Fruit fly (Drosophila melanogaster) whole organism, embryonic: Measurements from ENCODE around the gene Synd.

Experiments used
- ATbp ChIP-seq: fragments of 200-800 bp; sonication (Bioruptor generic); optimal IDR thresholded peaks from 2 replicates; lab custom pipeline; 2017; ENCODE audit warnings: missing biosample characterization, mild to moderate bottlenecking, missing genetic modification characterization, missing genetic modification reagents
- Atf-2 ChIP-seq: fragments of 200-800 bp; sonication (Bioruptor generic); optimal IDR thresholded peaks from 2 replicates; lab custom pipeline; 2016; ENCODE audit warnings: missing biosample characterization, missing genetic modification characterization
- B-H2 ChIP-seq: fragments of 200-800 bp; sonication (Bioruptor generic); optimal IDR thresholded peaks from 2 replicates; lab custom pipeline; 2018; ENCODE audit warnings: missing biosample characterization, mild to moderate bottlenecking, missing genetic modification characterization
- CG10366 ChIP-seq: fragments of 200-800 bp; sonication (Bioruptor generic); IDR thresholded peaks from 2 replicates; pipeline ENCODE4 v1.3.6; 2022; ENCODE audit warnings: missing biosample characterization, missing genetic modification characterization
- CG10979 ChIP-seq: fragments of 200-800 bp; sonication (Bioruptor generic); optimal IDR thresholded peaks from 2 replicates; lab custom pipeline; 2018; ENCODE audit warnings: missing biosample characterization, mild to moderate bottlenecking, missing genetic modification characterization, moderate library complexity
- CG11504 ChIP-seq: fragments of 200-800 bp; sonication (Bioruptor generic); optimal IDR thresholded peaks from 3 replicates; lab custom pipeline; 2019; ENCODE audit warnings: missing biosample characterization, mild to moderate bottlenecking, missing genetic modification characterization, moderate library complexity
- CG13287 ChIP-seq: fragments of 200-800 bp; sonication (Bioruptor generic); IDR thresholded peaks from 2 replicates; pipeline ENCODE4 v1.3.6; 2022; ENCODE audit warnings: missing biosample characterization, missing genetic modification characterization; ENCODE audit not compliant: partially characterized antibody
- CG14441 ChIP-seq: fragments of 200-800 bp; sonication (Bioruptor generic); IDR thresholded peaks from 2 replicates; pipeline ENCODE4 v1.3.6; 2022; ENCODE audit warnings: missing biosample characterization, missing genetic modification characterization
- CG15601 ChIP-seq: fragments of 200-800 bp; sonication (Bioruptor generic); optimal IDR thresholded peaks from 3 replicates; lab custom pipeline; 2019; ENCODE audit warnings: missing biosample characterization, mild to moderate bottlenecking, missing genetic modification characterization, moderate library complexity
- CG17328 ChIP-seq: fragments of 200-800 bp; sonication (Bioruptor generic); IDR thresholded peaks from 2 replicates; pipeline ENCODE4 v1.3.6; 2022; ENCODE audit warnings: missing biosample characterization, missing genetic modification characterization
- CG1792 ChIP-seq: fragments of 200-800 bp; sonication (Bioruptor generic); optimal IDR thresholded peaks from 2 replicates; lab custom pipeline; 2016; ENCODE audit warnings: missing biosample characterization, missing genetic modification characterization
- CG18764 ChIP-seq: fragments of 200-800 bp; sonication (Bioruptor generic); optimal IDR thresholded peaks from 3 replicates; lab custom pipeline; 2016; ENCODE audit warnings: missing biosample characterization, missing genetic modification characterization
- CG3847 ChIP-seq: fragments of 200-800 bp; sonication (Bioruptor generic); IDR thresholded peaks from 2 replicates; pipeline ENCODE4 v1.3.6; 2022; ENCODE audit warnings: missing biosample characterization, missing genetic modification characterization
- CG4404 ChIP-seq: fragments of 200-800 bp; sonication (Bioruptor generic); IDR thresholded peaks from 2 replicates; pipeline ENCODE4 v1.3.6; 2022; ENCODE audit warnings: missing biosample characterization, missing genetic modification characterization
- CG4617 ChIP-seq: fragments of 200-800 bp; sonication (Bioruptor generic); optimal IDR thresholded peaks from 3 replicates; lab custom pipeline; 2016; ENCODE audit warnings: missing biosample characterization, missing genetic modification characterization, borderline replicate concordance
- CG5180 ChIP-seq: fragments of 200-800 bp; sonication (Bioruptor generic); optimal IDR thresholded peaks from 3 replicates; lab custom pipeline; 2017; ENCODE audit warnings: missing biosample characterization, missing genetic modification characterization, mild to moderate bottlenecking, moderate library complexity, missing genetic modification reagents
- CG7357 ChIP-seq: fragments of 200-800 bp; sonication (Bioruptor generic); IDR thresholded peaks from 3 replicates; pipeline ENCODE4 v1.3.6; 2022; ENCODE audit warnings: missing biosample characterization, missing genetic modification characterization
- CG8089 ChIP-seq: fragments of 200-800 bp; sonication (Bioruptor generic); optimal IDR thresholded peaks from 3 replicates; lab custom pipeline; 2016; ENCODE audit warnings: missing biosample characterization, missing genetic modification characterization
- CG8281 ChIP-seq: fragments of 200-800 bp; sonication (Bioruptor generic); optimal IDR thresholded peaks from 2 replicates; lab custom pipeline; 2018; ENCODE audit warnings: missing biosample characterization, mild to moderate bottlenecking, missing genetic modification characterization, moderate library complexity
- CG8388 ChIP-seq: fragments of 200-800 bp; sonication (Bioruptor generic); optimal IDR thresholded peaks from 2 replicates; lab custom pipeline; 2019; ENCODE audit warnings: missing biosample characterization, mild to moderate bottlenecking, missing genetic modification characterization, moderate library complexity
- CG8478 ChIP-seq: fragments of >200 bp; optimal IDR thresholded peaks from 2 replicates; lab custom pipeline; 2018
- CG9797 ChIP-seq: fragments of 200-800 bp; sonication (Bioruptor generic); optimal IDR thresholded peaks from 3 replicates; lab custom pipeline; 2018; ENCODE audit warnings: missing biosample characterization, mild to moderate bottlenecking, missing genetic modification characterization
- CrebB ChIP-seq: fragments of 200-800 bp; sonication (Bioruptor generic); optimal IDR thresholded peaks from 3 replicates; lab custom pipeline; 2018; ENCODE audit warnings: missing biosample characterization, mild to moderate bottlenecking, missing genetic modification characterization
- Doc2 ChIP-seq: fragments of 200-800 bp; sonication (Bioruptor generic); IDR thresholded peaks from 2 replicates; pipeline ENCODE4 v1.3.6; 2022; ENCODE audit warnings: missing biosample characterization, missing genetic modification characterization
- H2.0 ChIP-seq: fragments of 200-800 bp; sonication (Bioruptor generic); IDR thresholded peaks from 2 replicates; pipeline ENCODE4 v1.3.6; 2022; ENCODE audit warnings: missing biosample characterization, missing genetic modification characterization
- HLH4C ChIP-seq: fragments of 200-800 bp; sonication (Bioruptor generic); IDR thresholded peaks from 3 replicates; pipeline ENCODE4 v1.3.6; 2022; ENCODE audit warnings: missing biosample characterization, missing genetic modification characterization; ENCODE audit not compliant: partially characterized antibody
- HLH54F ChIP-seq: fragments of 200-800 bp; sonication (Bioruptor generic); optimal IDR thresholded peaks from 3 replicates; lab custom pipeline; 2016; ENCODE audit warnings: missing biosample characterization, missing genetic modification characterization
- Lim3 ChIP-seq: fragments of 200-800 bp; sonication (Bioruptor generic); IDR thresholded peaks from 2 replicates; pipeline ENCODE4 v1.3.6; 2022; ENCODE audit warnings: missing biosample characterization, missing genetic modification characterization
- MTF-1 ChIP-seq: fragments of 200-800 bp; sonication (Bioruptor generic); optimal IDR thresholded peaks from 2 replicates; lab custom pipeline; 2018; ENCODE audit warnings: missing biosample characterization, mild to moderate bottlenecking, missing genetic modification characterization, borderline replicate concordance
- Neu2 ChIP-seq: fragments of 200-800 bp; sonication (Bioruptor generic); optimal IDR thresholded peaks from 3 replicates; lab custom pipeline; 2016; ENCODE audit warnings: missing biosample characterization, missing genetic modification characterization, borderline replicate concordance
- Nf-YA ChIP-seq: fragments of 200-800 bp; sonication (Bioruptor generic); IDR thresholded peaks from 2 replicates; pipeline ENCODE4 v1.3.6; 2022; ENCODE audit warnings: missing biosample characterization, missing genetic modification characterization
- Xrp1 ChIP-seq: fragments of 200-800 bp; sonication (Bioruptor generic); IDR thresholded peaks from 2 replicates; pipeline ENCODE4 v1.3.6; 2022; ENCODE audit warnings: missing biosample characterization, missing genetic modification characterization
- ab ChIP-seq: fragments of 200-800 bp; sonication (Bioruptor generic); optimal IDR thresholded peaks from 2 replicates; lab custom pipeline; 2016; ENCODE audit warnings: missing biosample characterization, missing genetic modification characterization
- aop ChIP-seq: fragments of 200-800 bp; sonication (Bioruptor generic); IDR thresholded peaks from 2 replicates; pipeline ENCODE4 v1.3.6; 2022; ENCODE audit warnings: missing biosample characterization, missing genetic modification characterization
- bowl ChIP-seq: fragments of 200-800 bp; sonication (Bioruptor generic); IDR thresholded peaks from 2 replicates; pipeline ENCODE4 v1.3.6; 2022; ENCODE audit warnings: missing biosample characterization, missing genetic modification characterization
- croc ChIP-seq: fragments of 200-800 bp; sonication (Bioruptor generic); conservative IDR thresholded peaks from 3 replicates; pipeline ENCODE4 v1.3.6; 2022; ENCODE audit warnings: missing biosample characterization, missing genetic modification characterization
- da ChIP-seq: fragments of 200-800 bp; sonication (Bioruptor generic); optimal IDR thresholded peaks from 2 replicates; lab custom pipeline; 2016; ENCODE audit warnings: missing biosample characterization, missing genetic modification characterization
- dm ChIP-seq: fragments of 200-800 bp; sonication (Bioruptor generic); optimal IDR thresholded peaks from 3 replicates; lab custom pipeline; 2016; ENCODE audit warnings: missing biosample characterization, missing genetic modification characterization
- dmrt99B ChIP-seq: fragments of 200-800 bp; sonication (Bioruptor generic); optimal IDR thresholded peaks from 2 replicates; lab custom pipeline; 2018; ENCODE audit warnings: missing biosample characterization, mild to moderate bottlenecking, missing genetic modification characterization, moderate library complexity
- dysf ChIP-seq: fragments of 200-800 bp; sonication (Bioruptor generic); IDR thresholded peaks from 3 replicates; pipeline ENCODE4 v1.3.6; 2022; ENCODE audit warnings: missing biosample characterization, missing genetic modification characterization
- fd102C ChIP-seq: fragments of 200-800 bp; sonication (Bioruptor generic); optimal IDR thresholded peaks from 2 replicates; lab custom pipeline; 2018; ENCODE audit warnings: missing biosample characterization, mild to moderate bottlenecking, missing genetic modification characterization, moderate library complexity
- grau ChIP-seq: fragments of 200-800 bp; optimal IDR thresholded peaks from 3 replicates; lab custom pipeline; 2019; ENCODE audit warnings: missing biosample characterization, mild to moderate bottlenecking, missing genetic modification characterization, moderate library complexity
- gt ChIP-seq: fragments of 200-800 bp; sonication (Bioruptor generic); IDR thresholded peaks from 2 replicates; pipeline ENCODE4 v1.3.6; 2022; ENCODE audit warnings: missing biosample characterization, missing genetic modification characterization
- hb ChIP-seq: fragments of 200-800 bp; sonication (Bioruptor generic); IDR thresholded peaks from 3 replicates; pipeline ENCODE4 v1.3.6; 2022; ENCODE audit warnings: missing biosample characterization, missing genetic modification characterization; ENCODE audit not compliant: partially characterized antibody
- ind ChIP-seq: fragments of 200-800 bp; sonication (Bioruptor generic); optimal IDR thresholded peaks from 3 replicates; lab custom pipeline; 2016; ENCODE audit warnings: missing biosample characterization, missing genetic modification characterization
- luna ChIP-seq: fragments of 200-800 bp; sonication (Bioruptor generic); optimal IDR thresholded peaks from 2 replicates; lab custom pipeline; 2016; ENCODE audit warnings: missing biosample characterization, missing genetic modification characterization
- ro ChIP-seq: fragments of 200-800 bp; sonication (Bioruptor generic); IDR thresholded peaks from 2 replicates; pipeline ENCODE4 v1.3.6; 2022; ENCODE audit warnings: missing biosample characterization, missing genetic modification characterization
- sens ChIP-seq: fragments of 200-800 bp; sonication (Bioruptor generic); peaks from one replicate; lab custom pipeline; 2016; ENCODE audit warnings: missing biosample characterization, missing genetic modification characterization
- shn ChIP-seq: fragments of 200-800 bp; sonication (Bioruptor generic); optimal IDR thresholded peaks from 3 replicates; lab custom pipeline; 2016; ENCODE audit warnings: missing biosample characterization, missing genetic modification characterization
- wdn ChIP-seq: fragments of 200-800 bp; sonication (Bioruptor generic); IDR thresholded peaks from 2 replicates; pipeline ENCODE4 v1.3.6; 2022; ENCODE audit warnings: missing biosample characterization, missing genetic modification characterization
- zen ChIP-seq: fragments of 200-800 bp; sonication (Bioruptor generic); optimal IDR thresholded peaks from 3 replicates; lab custom pipeline; 2018; ENCODE audit warnings: missing biosample characterization, mild to moderate bottlenecking, missing genetic modification characterization, moderate library complexity

Gene Synd

DNA sequence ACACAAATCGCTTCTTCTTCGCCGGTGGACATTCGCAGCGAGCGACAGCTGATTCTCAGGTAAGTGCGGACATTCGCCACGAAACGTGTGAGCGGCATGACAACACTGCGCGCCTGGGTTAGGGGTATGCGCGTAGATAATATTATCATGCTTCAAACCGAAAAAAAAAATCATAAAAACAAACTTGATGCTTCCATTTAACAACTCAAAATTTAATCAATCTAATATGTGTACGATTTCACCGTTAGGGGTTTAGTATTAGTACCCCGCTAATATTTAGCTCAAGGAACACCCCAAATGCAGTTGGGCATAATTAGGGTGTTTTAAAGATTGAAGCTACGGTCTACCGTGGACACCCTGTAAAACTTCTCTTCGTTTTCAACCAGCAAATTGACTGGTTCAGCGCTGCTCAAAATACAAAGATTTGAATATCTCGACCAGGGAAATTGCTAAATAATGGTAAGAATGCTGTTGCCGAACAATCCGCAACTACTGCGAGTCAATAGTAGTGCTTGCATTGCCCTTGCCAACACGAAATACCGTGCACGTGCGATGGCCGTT is 10.7 kb upstream of the Synd start, which contains the start of the genes CG17271 and RpS20 (continued):
- no peak for TF ChIP-seq HLH4C
- TF ChIP-seq CG5180 (GFP tag; lab: Kevin White, UChicago): peak; percentile 57
- TF ChIP-seq Xrp1 (GFP tag; lab: Robert Waterston, UW): peak; percentile 92
- TF ChIP-seq CG14441 (GFP tag; lab: Robert Waterston, UW): peak; percentile 90
- peak; percentile 90 for TF ChIP-seq CG3847 (GFP tag; lab: Robert Waterston, UW)
- TF ChIP-seq dmrt99B: peak; percentile 81
- TF ChIP-seq H2.0 (GFP tag; lab: Robert Waterston, UW): peak; percentile 81
- peak; percentile 100 for TF ChIP-seq CG15601 (tag; lab: Kevin White, UChicago)
- TF ChIP-seq Nf-YA: peak; percentile 43; the same call in 1 of the 2 replicates
- peak; percentile 71 for TF ChIP-seq croc (GFP tag; lab: Robert Waterston, UW)
- peak; percentile 73 for TF ChIP-seq bowl (GFP tag; lab: Robert Waterston, UW)
- TF ChIP-seq dm (GFP tag; lab: Kevin White, UChicago): peak; percentile 93
- peak; percentile 89 for TF ChIP-seq CG4404 (GFP tag; lab: Robert Waterston, UW)
- TF ChIP-seq MTF-1 (GFP tag; lab: Kevin White, UChicago): no peak
- peak; percentile 89 for TF ChIP-seq dysf
- peak; percentile 86 for TF ChIP-seq CG10979
- peak; percentile 72 for TF ChIP-seq CG8281 (tag; lab: Kevin White, UChicago)
- TF ChIP-seq ATbp (GFP tag; lab: Kevin White, UChicago): peak; percentile 45
- TF ChIP-seq grau (tag; lab: Kevin White, UChicago): peak; percentile 88
- peak; percentile 90 for TF ChIP-seq luna (GFP tag; lab: Kevin White, UChicago)
- TF ChIP-seq CG11504 (tag; lab: Kevin White, UChicago): peak; percentile 87
- TF ChIP-seq CG8089 (GFP tag; lab: Kevin White, UChicago): peak; percentile 90
- TF ChIP-seq CG1792 (GFP tag; lab: Kevin White, UChicago): peak; percentile 94
- peak; percentile 91 for TF ChIP-seq ab (GFP tag; lab: Kevin White, UChicago)
- TF ChIP-seq gt (GFP tag; lab: Robert Waterston, UW): peak; percentile 67; the same call in 1 of the 2 replicates
- peak; percentile 87 for TF ChIP-seq CG8388 (GFP tag; lab: Kevin White, UChicago)
- TF ChIP-seq Neu2 (GFP tag; lab: Kevin White, UChicago): peak; percentile 77
- peak; percentile 68 for TF ChIP-seq CrebB
- peak; percentile 90 for TF ChIP-seq B-H2
- TF ChIP-seq Doc2: peak; percentile 61; the same call in 1 of the 2 replicates
- 0 out of 2 replicates have a peak, but pooled peaks have one; percentile 59 for TF ChIP-seq Lim3 (GFP tag; lab: Robert Waterston, UW)
- no peak for TF ChIP-seq hb (GFP tag; lab: Robert Waterston, UW)
- peak; percentile 76; the same call in 1 of the 2 replicates for TF ChIP-seq aop (GFP tag; lab: Robert Waterston, UW)
- peak; percentile 95 for TF ChIP-seq shn (GFP tag; lab: Kevin White, UChicago)
- peak; percentile 85 for TF ChIP-seq CG4617 (GFP tag; lab: Kevin White, UChicago)
- TF ChIP-seq CG10366: peak; percentile 91
- TF ChIP-seq ind (GFP tag; lab: Kevin White, UChicago): peak; percentile 95
- TF ChIP-seq CG8478: no peak
- TF ChIP-seq Atf-2 (GFP tag; lab: Kevin White, UChicago): peak; percentile 91
- peak; percentile 73 for TF ChIP-seq fd102C (GFP tag; lab: Kevin White, UChicago)
- peak; percentile 80 for TF ChIP-seq wdn (GFP tag; lab: Robert Waterston, UW)
- TF ChIP-seq CG17328: peak; percentile 80
- peak; percentile 88 for TF ChIP-seq CG9797 (GFP tag; lab: Kevin White, UChicago)
- TF ChIP-seq zen (tag; lab: Kevin White, UChicago): peak; percentile 88
- peak; percentile 72 for TF ChIP-seq ro (GFP tag; lab: Robert Waterston, UW)
- TF ChIP-seq CG18764 (GFP tag; lab: Kevin White, UChicago): peak; percentile 87
- TF ChIP-seq sens (GFP tag; lab: Kevin White, UChicago): peak; percentile 99
- peak; percentile 73 for TF ChIP-seq CG7357
- peak; percentile 36 for TF ChIP-seq CG13287
- TF ChIP-seq HLH54F (GFP tag; lab: Kevin White, UChicago): peak; percentile 95
- TF ChIP-seq da (GFP tag; lab: Kevin White, UChicago): peak; percentile 92
